Fruit fly (Drosophila melanogaster): ENCODE measurements around the gene comm3.

The comm3 gene

DNA sequence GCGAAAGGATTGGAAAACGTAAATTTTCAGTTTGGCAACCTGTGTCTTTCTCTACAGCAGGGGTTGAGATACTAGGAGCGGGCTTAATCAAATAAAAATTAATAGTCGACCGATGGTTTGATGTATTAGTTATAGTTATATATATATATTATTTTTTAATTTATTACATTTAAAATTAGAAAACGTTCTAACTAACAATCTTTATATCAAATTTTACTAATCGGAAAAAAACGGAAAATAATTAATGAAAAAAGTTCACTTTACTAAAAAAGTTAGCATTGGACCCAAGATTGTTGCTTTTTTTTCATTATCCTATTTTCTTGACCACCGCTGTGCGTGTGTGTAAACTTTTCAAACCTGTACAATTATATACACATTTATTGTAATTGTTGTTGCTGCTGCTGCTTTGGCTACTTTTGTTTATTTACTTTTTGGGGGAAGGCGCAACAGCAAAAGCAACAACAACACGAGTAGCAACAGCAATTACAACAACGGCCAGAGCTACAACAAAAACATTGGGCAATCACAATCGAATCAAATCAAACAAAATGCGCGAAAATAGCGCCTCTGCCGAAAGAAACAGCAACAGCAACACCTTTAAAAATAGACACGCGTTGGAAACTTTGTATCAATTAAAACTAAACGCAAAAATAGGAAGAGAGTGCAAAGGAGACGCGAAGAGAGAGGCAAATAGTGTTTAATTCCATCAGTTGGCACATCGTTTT, 54.9 kb downstream of the comm3 start (continued):
- TF ChIP-seq dysf (GFP tag; IDR thresholded peaks at IDR 0.05) = peak; percentile 67; the same call in 2 of the 3 replicates
- no peak for TF ChIP-seq nau (GFP tag; optimal IDR thresholded peaks at IDR 0.05)
- TF ChIP-seq h (optimal IDR thresholded peaks at IDR 0.05) = no peak
- TF ChIP-seq her (GFP tag; optimal IDR thresholded peaks at IDR 0.05) = no peak
- TF ChIP-seq dpn (GFP tag; optimal IDR thresholded peaks at IDR 0.05) = peak in 1 of 2 experiments; percentile 11
- TF ChIP-seq CG14667 (GFP tag; IDR thresholded peaks at IDR 0.05) = no peak
- peak; percentile 15 for TF ChIP-seq CG1233 (GFP tag; optimal IDR thresholded peaks at IDR 0.05)
- TF ChIP-seq Dek (tag; optimal IDR thresholded peaks at IDR 0.05) = peak; percentile 23
- peak; percentile 25 for TF ChIP-seq CG2120 (GFP tag; optimal IDR thresholded peaks at IDR 0.05)

DNA sequence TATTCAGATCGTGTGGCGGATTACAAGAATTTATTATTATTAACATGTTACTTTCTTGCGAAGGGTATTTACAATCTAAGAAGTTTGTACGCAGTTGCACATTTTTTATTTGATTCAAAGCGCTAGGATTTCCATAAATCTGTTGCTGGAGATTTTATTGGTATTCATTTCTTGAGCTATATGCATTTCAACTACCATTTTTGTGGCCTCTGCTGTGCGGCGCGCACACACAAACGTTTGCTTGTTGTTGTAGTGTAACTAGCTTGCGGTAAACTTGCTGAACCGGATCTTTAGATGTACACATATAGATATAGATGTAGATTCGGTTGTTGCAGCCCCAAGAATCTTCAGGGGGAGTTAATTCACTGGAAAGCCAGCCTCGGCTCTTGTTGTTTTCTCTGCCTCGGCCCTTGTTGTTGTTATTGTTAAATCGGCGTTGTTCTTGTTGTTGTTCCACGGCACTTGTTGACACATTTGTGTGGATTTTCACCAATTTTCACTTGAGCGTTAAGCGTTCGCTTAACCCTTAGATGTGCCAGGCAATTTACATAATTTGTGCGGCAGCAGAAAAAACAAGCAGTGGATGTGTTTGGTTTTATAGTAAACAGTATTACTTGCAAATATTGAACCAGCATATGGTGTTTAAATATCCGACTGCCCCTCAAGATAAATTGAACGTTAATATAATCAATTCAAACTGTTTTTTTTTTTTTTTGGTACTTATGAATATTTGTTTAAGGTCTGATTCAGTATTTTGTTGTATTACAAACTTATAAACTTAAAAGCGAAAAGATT, 56.6 kb downstream of the comm3 start:
- no peak for TF ChIP-seq mam (GFP tag; optimal IDR thresholded peaks at IDR 0.05)
- TF ChIP-seq insv (GFP tag; optimal IDR thresholded peaks at IDR 0.05) = no peak
- peak; percentile 11 for TF ChIP-seq Nf-YC (tag; optimal IDR thresholded peaks at IDR 0.05)
- no peak for TF ChIP-seq Bdp1 (GFP tag; optimal IDR thresholded peaks at IDR 0.05)
- TF ChIP-seq CG7556 (GFP tag; optimal IDR thresholded peaks at IDR 0.05) = peak; percentile 19
- TF ChIP-seq odd (GFP tag; optimal IDR thresholded peaks at IDR 0.05) = peak; percentile 27
- TF ChIP-seq CG4424 (GFP tag; optimal IDR thresholded peaks at IDR 0.05) = no peak
- TF ChIP-seq Hr39 (optimal IDR thresholded peaks at IDR 0.05) = no peak
- peak; percentile 18; the same call in 1 of the 2 replicates for TF ChIP-seq CG6689 (GFP tag; IDR thresholded peaks at IDR 0.05)
- TF ChIP-seq CG9609 (GFP tag; optimal IDR thresholded peaks at IDR 0.05) = no peak
- TF ChIP-seq CG12942 (GFP tag; optimal IDR thresholded peaks at IDR 0.05) = no peak
- peak; percentile 15 for TF ChIP-seq CG12659 (GFP tag; optimal IDR thresholded peaks at IDR 0.05)
- TF ChIP-seq z (GFP tag; IDR thresholded peaks at IDR 0.05) = 0 out of 3 replicates have a peak, but pooled peaks have one; percentile 5
- TF ChIP-seq CG10462 (GFP tag; optimal IDR thresholded peaks at IDR 0.05) = no peak
- TF ChIP-seq vfl (GFP tag; optimal IDR thresholded peaks at IDR 0.05) = no peak
- TF ChIP-seq CG1792 (GFP tag; optimal IDR thresholded peaks at IDR 0.05) = no peak
- TF ChIP-seq sisA (GFP tag; IDR thresholded peaks at IDR 0.05) = no peak
- no peak for TF ChIP-seq gsb-n (tag; optimal IDR thresholded peaks at IDR 0.05)
- TF ChIP-seq H15 (GFP tag; IDR thresholded peaks at IDR 0.05) = no peak
- no peak for TF ChIP-seq peb (GFP tag; IDR thresholded peaks at IDR 0.05)
- TF ChIP-seq CG42726 (GFP tag; IDR thresholded peaks at IDR 0.05; ENCODE audit: partially characterized antibody) = no peak
- TF ChIP-seq YL-1 (GFP tag; optimal IDR thresholded peaks at IDR 0.05) = no peak
- TF ChIP-seq CG2120 (GFP tag; optimal IDR thresholded peaks at IDR 0.05) = no peak
- no peak for TF ChIP-seq phol (tag; optimal IDR thresholded peaks at IDR 0.05)
- 0 out of 3 replicates have a peak, but pooled peaks have one; percentile 45 for TF ChIP-seq ci (GFP tag; IDR thresholded peaks at IDR 0.05)
- peak; percentile 34 for TF ChIP-seq CG4328 (GFP tag; optimal IDR thresholded peaks at IDR 0.05)
- no peak for TF ChIP-seq gcm (GFP tag; optimal IDR thresholded peaks at IDR 0.05)
- TF ChIP-seq Spps (tag; optimal IDR thresholded peaks at IDR 0.05) = no peak
- TF ChIP-seq BtbVII (GFP tag; optimal IDR thresholded peaks at IDR 0.05) = peak; percentile 22
- TF ChIP-seq row (GFP tag; IDR thresholded peaks at IDR 0.05) = peak; percentile 35; the same call in 1 of the 3 replicates
- no peak for TF ChIP-seq CrebB (tag; optimal IDR thresholded peaks at IDR 0.05)
- no peak for TF ChIP-seq CG10209 (GFP tag; optimal IDR thresholded peaks at IDR 0.05)
- no peak for TF ChIP-seq Aef1 (GFP tag; IDR thresholded peaks at IDR 0.05)
- TF ChIP-seq mirr (GFP tag; optimal IDR thresholded peaks at IDR 0.05) = peak; percentile 41
- no peak for TF ChIP-seq ab (GFP tag; optimal IDR thresholded peaks at IDR 0.05)
- no peak for TF ChIP-seq fd102C (GFP tag; optimal IDR thresholded peaks at IDR 0.05)
- TF ChIP-seq tap (tag; optimal IDR thresholded peaks at IDR 0.05) = no peak
- TF ChIP-seq CG14965 (GFP tag; optimal IDR thresholded peaks at IDR 0.05; ENCODE audit: borderline replicate concordance) = no peak
- peak; percentile 46 for TF ChIP-seq CG5180 (GFP tag; optimal IDR thresholded peaks at IDR 0.05)
- peak; percentile 22; the same call in 1 of the 3 replicates for TF ChIP-seq dysf (GFP tag; IDR thresholded peaks at IDR 0.05)
